Fruit fly (Drosophila melanogaster): ENCODE results near the gene Ugt304A1.

dm6 chr3R:11154576-11155113 lies 20.6 kb downstream of the Ugt304A1 start, which contains the start of gene Ugt302E1:
- no peak for TF ChIP-seq CG4707 (GFP tag; optimal IDR thresholded peaks at IDR 0.05)
- no peak for TF ChIP-seq crp (GFP tag; optimal IDR thresholded peaks at IDR 0.05)
- no peak for TF ChIP-seq her (GFP tag; optimal IDR thresholded peaks at IDR 0.05)
- no peak for TF ChIP-seq CG12299 (tag; optimal IDR thresholded peaks at IDR 0.05)
- no peak for TF ChIP-seq ato (GFP tag; IDR thresholded peaks at IDR 0.05; ENCODE audit: partially characterized antibody)
- no peak for TF ChIP-seq Dfd (GFP tag; optimal IDR thresholded peaks at IDR 0.05)
- TF ChIP-seq Lhr (GFP tag; optimal IDR thresholded peaks at IDR 0.05): no peak
